Worm (Caenorhabditis elegans) whole organism, early embryonic: ENCODE data around the gene F59E11.7.

Experiments used
- ama-1 ChIP-seq: fragments of 150-350 bp; optimal IDR thresholded peaks from 2 replicates; lab custom pipeline; 2014
- ceh-13 ChIP-seq: fragments of 200-800 bp; sonication (Bioruptor generic); optimal IDR thresholded peaks from 2 replicates; lab custom pipeline; 2018; ENCODE audit warnings: mild to moderate bottlenecking, missing genetic modification characterization, missing compliant biosample characterization
- ceh-36 ChIP-seq: sonication (generic microtip); optimal IDR thresholded peaks from 2 replicates; lab custom pipeline; 2016; ENCODE audit warnings: missing genetic modification characterization, inconsistent platforms, missing compliant biosample characterization
- flt-1 ChIP-seq: fragments of 200-800 bp; sonication (Bioruptor generic); IDR thresholded peaks from 2 replicates; pipeline ENCODE4 v1.3.6; 2022; ENCODE audit warnings: missing genetic modification characterization, missing compliant biosample characterization
- hmbx-1 ChIP-seq: sonication (generic microtip); optimal IDR thresholded peaks from 2 replicates; lab custom pipeline; 2016; ENCODE audit warnings: mild to moderate bottlenecking, missing genetic modification characterization, missing compliant biosample characterization
- tbx-37 ChIP-seq: fragments of 200-800 bp; sonication (Bioruptor generic); conservative IDR thresholded peaks from 2 replicates; pipeline ENCODE4 v1.3.6; 2022; ENCODE audit warnings: missing genetic modification reagents, missing genetic modification characterization, missing compliant biosample characterization

ce11 chrV:8972271-8972670 is 17.8 kb upstream of the F59E11.7 start, which contains the start of gene nhr-195:
- TF ChIP-seq tbx-37 (GFP tag; lab: Robert Waterston, UW) (no peak), hmbx-1 (no peak), ceh-13 (GFP tag; lab: Kevin White, UChicago) (no peak), flt-1 (no peak), ama-1 (lab: Kevin White, UChicago) (no peak), ceh-36 (tag; lab: Kevin White, UChicago) (no peak)
